Worm (Caenorhabditis elegans) whole organism, young adult: Measurements from ENCODE around the gene clec-197.

ENCODE experiments used
- B0019.2 ChIP-seq: fragments of 200-800 bp; sonication (Bioruptor generic); conservative IDR thresholded peaks from 2 replicates; pipeline ENCODE4 v1.3.6; 2022; ENCODE audit warnings: missing genetic modification reagents, missing genetic modification characterization, missing compliant biosample characterization
- B0261.1 ChIP-seq: sonication (generic microtip); optimal IDR thresholded peaks from 2 replicates; lab custom pipeline; 2016; ENCODE audit warnings: mild to moderate bottlenecking, missing genetic modification characterization, moderate library complexity, missing compliant biosample characterization
- C06A6.2 ChIP-seq: fragments of 200-800 bp; sonication (Bioruptor generic); conservative IDR thresholded peaks from 2 replicates; pipeline ENCODE4 v1.3.6; 2022; ENCODE audit warnings: missing genetic modification characterization, missing compliant biosample characterization
- F49E8.2 ChIP-seq: sonication (generic microtip); optimal IDR thresholded peaks from 3 replicates; lab custom pipeline; 2017; ENCODE audit warnings: missing genetic modification characterization, mild to moderate bottlenecking, missing compliant biosample characterization, antibody characterized with exemption, moderate library complexity; ENCODE audit not compliant: insufficient read depth
- F52B5.7 ChIP-seq: sonication (generic microtip); optimal IDR thresholded peaks from 2 replicates; lab custom pipeline; 2016; ENCODE audit warnings: mild to moderate bottlenecking, missing genetic modification characterization, missing compliant biosample characterization
- K11D2.4 ChIP-seq: fragments of 200-800 bp; sonication (Bioruptor generic); IDR thresholded peaks from 2 replicates; pipeline ENCODE4 v1.3.6; 2022; ENCODE audit warnings: missing genetic modification reagents, missing genetic modification characterization, missing compliant biosample characterization
- T07F8.4 ChIP-seq: sonication (generic microtip); optimal IDR thresholded peaks from 2 replicates; lab custom pipeline; 2016; ENCODE audit warnings: mild to moderate bottlenecking, missing genetic modification characterization, moderate library complexity, missing compliant biosample characterization
- T26A5.8 ChIP-seq: sonication (generic microtip); optimal IDR thresholded peaks from 2 replicates; lab custom pipeline; 2016; ENCODE audit warnings: missing genetic modification characterization, missing compliant biosample characterization
- Y53G8AR.9 ChIP-seq: fragments of 200-800 bp; sonication (Bioruptor generic); conservative IDR thresholded peaks from 2 replicates; pipeline ENCODE4 v1.3.6; 2022; ENCODE audit warnings: missing genetic modification reagents, missing genetic modification characterization, missing compliant biosample characterization
- Y56A3A.18 ChIP-seq: fragments of 200-800 bp; sonication (Bioruptor generic); IDR thresholded peaks from 2 replicates; pipeline ENCODE4 v1.3.6; 2022; ENCODE audit warnings: missing genetic modification reagents, missing genetic modification characterization, missing compliant biosample characterization
- Y67H2A.10 ChIP-seq: fragments of 200-800 bp; sonication (Bioruptor generic); conservative IDR thresholded peaks from 2 replicates; pipeline ENCODE4 v1.3.6; 2022; ENCODE audit warnings: missing genetic modification reagents, missing genetic modification characterization, missing compliant biosample characterization
- Y79H2A.3 ChIP-seq: fragments of 200-800 bp; sonication (Bioruptor generic); conservative IDR thresholded peaks from 2 replicates; pipeline ENCODE4 v1.3.6; 2022; ENCODE audit warnings: missing genetic modification reagents, missing genetic modification characterization, missing compliant biosample characterization
- aptf-3 ChIP-seq: fragments of 200-800 bp; sonication (Bioruptor generic); IDR thresholded peaks from 2 replicates; pipeline ENCODE4 v1.3.6; 2022; ENCODE audit warnings: missing genetic modification characterization, missing compliant biosample characterization
- attf-5 ChIP-seq: fragments of 200-800 bp; sonication (Bioruptor generic); optimal IDR thresholded peaks from 2 replicates; lab custom pipeline; 2018; ENCODE audit warnings: mild to moderate bottlenecking, missing genetic modification characterization, missing compliant biosample characterization
- cebp-1 ChIP-seq, 2 experiments: fragments of 200-800 bp in 1 of 2; sonication (Bioruptor generic) in 1 of 2; sonication (generic microtip) in 1 of 2; IDR thresholded peaks in 1 of 2; optimal IDR thresholded peaks in 1 of 2; 2 replicates each; pipeline versions ENCODE4 v1.3.6 to Lab custom; 2017 to 2022; ENCODE audit warnings: missing compliant biosample characterization in 2 of 2, missing genetic modification characterization in 2 of 2, mild to moderate bottlenecking in 1 of 2, missing genetic modification reagents in 1 of 2, moderate library complexity in 1 of 2
- cebp-2 ChIP-seq: fragments of 200-800 bp; sonication (Bioruptor generic); IDR thresholded peaks from 2 replicates; pipeline ENCODE4 v1.3.6; 2022; ENCODE audit warnings: missing genetic modification characterization, missing compliant biosample characterization
- ceh-91 ChIP-seq: fragments of 200-800 bp; sonication (Bioruptor generic); IDR thresholded peaks from 2 replicates; pipeline ENCODE4 v1.3.6; 2022; ENCODE audit warnings: missing genetic modification reagents, missing genetic modification characterization, missing compliant biosample characterization
- dpff-1 ChIP-seq: sonication (generic microtip); optimal IDR thresholded peaks from 2 replicates; lab custom pipeline; 2017; ENCODE audit warnings: mild to moderate bottlenecking, missing genetic modification characterization, missing compliant biosample characterization
- hmg-1.2 ChIP-seq: fragments of 200-800 bp; sonication (Bioruptor generic); IDR thresholded peaks from 2 replicates; pipeline ENCODE4 v1.3.6; 2022; ENCODE audit warnings: missing genetic modification reagents, missing genetic modification characterization, missing compliant biosample characterization
- hrde-1 ChIP-seq: sonication (generic microtip); optimal IDR thresholded peaks from 2 replicates; lab custom pipeline; 2016; ENCODE audit warnings: missing genetic modification characterization, mild to moderate bottlenecking, missing compliant biosample characterization, moderate library complexity, missing genotype, missing genetic modification reagents, borderline replicate concordance
- lsl-1 ChIP-seq: fragments of 200-800 bp; sonication (Bioruptor generic); optimal IDR thresholded peaks from 2 replicates; lab custom pipeline; 2018; ENCODE audit warnings: mild to moderate bottlenecking, missing genetic modification characterization, moderate library complexity, missing compliant biosample characterization
- madf-10 ChIP-seq: sonication (generic microtip); optimal IDR thresholded peaks from 2 replicates; lab custom pipeline; 2016; ENCODE audit warnings: mild to moderate bottlenecking, missing genetic modification characterization, missing compliant biosample characterization
- madf-3 ChIP-seq: fragments of 200-800 bp; sonication (Bioruptor generic); IDR thresholded peaks from 2 replicates; pipeline ENCODE4 v1.3.6; 2022; ENCODE audit warnings: missing genetic modification reagents, missing genetic modification characterization, missing compliant biosample characterization
- madf-8 ChIP-seq: fragments of 200-800 bp; sonication (Bioruptor generic); conservative IDR thresholded peaks from 2 replicates; pipeline ENCODE4 v1.3.6; 2022; ENCODE audit warnings: missing genetic modification reagents, missing genetic modification characterization, missing compliant biosample characterization
- nfya-1 ChIP-seq: sonication (generic microtip); optimal IDR thresholded peaks from 2 replicates; lab custom pipeline; 2017; ENCODE audit warnings: antibody characterized with exemption, missing compliant biosample characterization, missing genetic modification characterization, borderline replicate concordance; ENCODE audit not compliant: insufficient read depth
- nfya-2 ChIP-seq: fragments of 200-800 bp; sonication (Bioruptor generic); IDR thresholded peaks from 2 replicates; pipeline ENCODE4 v1.3.6; 2022; ENCODE audit warnings: missing genetic modification reagents, missing genetic modification characterization, missing compliant biosample characterization
- nfyb-1 ChIP-seq: fragments of 200-800 bp; sonication (Bioruptor generic); IDR thresholded peaks from 2 replicates; pipeline ENCODE4 v1.3.6; 2022; ENCODE audit warnings: missing genetic modification reagents, missing genetic modification characterization, missing compliant biosample characterization
- nhr-179 ChIP-seq: sonication (generic microtip); optimal IDR thresholded peaks from 2 replicates; lab custom pipeline; 2016; ENCODE audit warnings: mild to moderate bottlenecking, missing genetic modification characterization, missing compliant biosample characterization
- pbrm-1 ChIP-seq: fragments of 200-800 bp; sonication (Bioruptor generic); IDR thresholded peaks from 2 replicates; pipeline ENCODE4 v1.3.6; 2022; ENCODE audit warnings: missing genetic modification reagents, missing genetic modification characterization, missing compliant biosample characterization
- repo-1 ChIP-seq: sonication (generic microtip); optimal IDR thresholded peaks from 2 replicates; lab custom pipeline; 2017; ENCODE audit warnings: mild to moderate bottlenecking, missing genetic modification characterization, missing compliant biosample characterization
- sdz-38 ChIP-seq: sonication (generic microtip); optimal IDR thresholded peaks from 2 replicates; lab custom pipeline; 2016; ENCODE audit warnings: missing genotype, missing genetic modification characterization, missing compliant biosample characterization
- sea-2 ChIP-seq: fragments of 200-800 bp; sonication (Bioruptor generic); IDR thresholded peaks from 2 replicates; pipeline ENCODE4 v1.3.6; 2022; ENCODE audit warnings: missing genetic modification characterization, missing compliant biosample characterization
- snpc-1.3 ChIP-seq: sonication (generic microtip); optimal IDR thresholded peaks from 2 replicates; lab custom pipeline; 2017; ENCODE audit warnings: missing genetic modification characterization, mild to moderate bottlenecking, missing compliant biosample characterization, antibody characterized with exemption, moderate library complexity, missing genotype, missing genetic modification reagents; ENCODE audit not compliant: insufficient read depth
- somi-1 ChIP-seq: fragments of 200-800 bp; sonication (Bioruptor generic); optimal IDR thresholded peaks from 2 replicates; lab custom pipeline; 2018; ENCODE audit warnings: mild to moderate bottlenecking, missing genetic modification characterization, missing compliant biosample characterization
- tbx-9 ChIP-seq: sonication (generic microtip); optimal IDR thresholded peaks from 2 replicates; lab custom pipeline; 2016; ENCODE audit warnings: borderline replicate concordance, missing genetic modification characterization, inconsistent platforms, missing compliant biosample characterization
- unc-130 ChIP-seq: sonication (generic microtip); optimal IDR thresholded peaks from 2 replicates; lab custom pipeline; 2016; ENCODE audit warnings: missing genetic modification reagents, missing genetic modification characterization, missing compliant biosample characterization
- zfh-2 ChIP-seq: fragments of 200-800 bp; sonication (Bioruptor generic); conservative IDR thresholded peaks from 2 replicates; pipeline ENCODE4 v1.3.6; 2022; ENCODE audit warnings: missing genetic modification reagents, missing genetic modification characterization, missing compliant biosample characterization
- ztf-26 ChIP-seq: sonication (generic microtip); optimal IDR thresholded peaks from 2 replicates; lab custom pipeline; 2017; ENCODE audit warnings: missing genetic modification characterization, missing compliant biosample characterization
- ztf-6 ChIP-seq: fragments of 200-800 bp; sonication (Bioruptor generic); IDR thresholded peaks from 2 replicates; pipeline ENCODE4 v1.3.6; 2022; ENCODE audit warnings: missing genetic modification reagents, missing genetic modification characterization, missing compliant biosample characterization

Gene clec-197

DNA sequence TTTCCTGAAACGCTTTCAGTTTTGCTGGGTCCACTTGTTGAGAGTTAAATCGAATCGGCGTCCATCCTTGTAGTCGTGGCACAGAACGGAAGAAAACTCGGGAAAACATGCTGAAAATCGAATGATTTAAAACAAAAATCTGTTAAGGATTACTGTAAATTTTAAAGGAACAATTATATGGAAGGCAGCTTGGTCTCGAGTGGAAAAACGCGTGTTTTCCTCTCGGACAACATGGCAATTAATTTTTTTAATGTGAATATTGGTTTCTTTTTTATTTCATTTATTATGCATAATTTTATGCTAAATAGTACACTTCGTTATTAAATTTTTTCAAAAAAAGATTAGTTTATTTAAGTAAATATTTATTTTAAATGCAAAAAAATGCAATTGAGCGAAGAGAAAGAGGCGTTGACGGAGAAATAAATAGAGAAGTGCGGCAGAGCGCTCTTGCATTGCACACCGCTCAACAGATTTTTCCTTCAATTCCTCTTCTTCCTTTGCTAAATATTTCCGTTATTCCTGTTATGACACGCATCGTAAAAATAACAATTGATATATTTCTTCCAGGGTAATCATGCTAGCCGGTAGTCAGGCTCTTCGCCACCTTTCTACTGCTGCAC is 33.7 kb upstream of the clec-197 start, which contains the start of the genes C30H6.9 and dlat-2 (continued):
- TF ChIP-seq Y79H2A.3 (GFP tag; lab: Robert Waterston, UW): no peak
- TF ChIP-seq madf-10 (tag; lab: Kevin White, UChicago): no peak
- TF ChIP-seq K11D2.4 (GFP tag; lab: Robert Waterston, UW): no peak
- TF ChIP-seq nfya-1 (tag; lab: Kevin White, UChicago): no peak
- TF ChIP-seq nhr-179 (tag; lab: Kevin White, UChicago): no peak
- no peak for TF ChIP-seq repo-1
- no peak for TF ChIP-seq F52B5.7 (tag; lab: Kevin White, UChicago)
- no peak for TF ChIP-seq hmg-1.2 (GFP tag; lab: Robert Waterston, UW)
- TF ChIP-seq nfyb-1: no peak
- no peak for TF ChIP-seq Y67H2A.10 (GFP tag; lab: Robert Waterston, UW)
- no peak for TF ChIP-seq madf-8 (GFP tag; lab: Robert Waterston, UW)
- no peak for TF ChIP-seq somi-1
- TF ChIP-seq unc-130: no peak
- no peak for TF ChIP-seq cebp-1 (GFP tag; IDR thresholded peaks at IDR 0.05; lab: Robert Waterston, UW)
- no peak for TF ChIP-seq cebp-1 (tag; optimal IDR thresholded peaks at IDR 0.05; lab: Kevin White, UChicago)
- TF ChIP-seq pbrm-1: no peak
- TF ChIP-seq aptf-3 (GFP tag; lab: Robert Waterston, UW): no peak
- no peak for TF ChIP-seq zfh-2 (GFP tag; lab: Robert Waterston, UW)
- TF ChIP-seq B0261.1 (tag; lab: Kevin White, UChicago): no peak
- no peak for TF ChIP-seq ztf-6 (GFP tag; lab: Robert Waterston, UW)

- no peak for TF ChIP-seq nfya-2 (GFP tag; lab: Robert Waterston, UW)
- TF ChIP-seq ztf-6 (GFP tag; lab: Robert Waterston, UW): no peak
- TF ChIP-seq sea-2 (GFP tag; lab: Robert Waterston, UW): no peak
- no peak for TF ChIP-seq ztf-26 (tag; lab: Kevin White, UChicago)
- TF ChIP-seq hmg-1.2 (GFP tag; lab: Robert Waterston, UW): no peak
- no peak for TF ChIP-seq madf-8 (GFP tag; lab: Robert Waterston, UW)
- TF ChIP-seq cebp-2 (GFP tag; lab: Robert Waterston, UW): no peak
- TF ChIP-seq C06A6.2 (GFP tag; lab: Robert Waterston, UW): no peak
- TF ChIP-seq F49E8.2: no peak
- no peak for TF ChIP-seq Y53G8AR.9 (GFP tag; lab: Robert Waterston, UW)
- no peak for TF ChIP-seq dpff-1 (tag; lab: Kevin White, UChicago)
These were observed 29.6 kb upstream of the clec-197 start, which contains the start of gene haf-1 for ce11 chrIV:17376127-17376526. Gene haf-1, plus strand, starts transcription at chrIV:17376427.

DNA sequence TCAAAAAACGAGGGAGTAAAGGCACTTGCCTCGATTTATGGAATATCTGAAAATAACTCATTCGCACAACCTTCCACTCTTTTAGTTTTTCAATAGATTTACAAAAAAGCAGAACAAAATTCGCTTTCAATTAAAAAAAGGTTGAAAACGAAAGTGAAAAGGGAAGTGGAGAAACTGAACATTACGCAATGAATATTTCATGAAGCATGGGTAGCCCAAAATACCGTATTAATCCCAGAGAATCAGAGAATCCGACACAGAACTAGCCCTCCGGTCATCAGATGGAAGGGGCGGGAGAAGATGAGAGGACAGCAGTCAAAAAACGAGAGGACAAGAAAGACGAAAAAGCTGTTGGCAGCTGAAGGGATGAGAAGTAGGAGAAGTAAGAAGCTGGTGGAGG is 25.0 kb upstream of the clec-197 start, which contains the start of gene C30H6.5:
Gene C30H6.5, plus strand, starts transcription at position 301 of the 400 bp plus-strand sequence.
- TF ChIP-seq lsl-1 (GFP tag; lab: Kevin White, UChicago): no peak
- no peak for TF ChIP-seq tbx-9 (tag; lab: Kevin White, UChicago)
- no peak for TF ChIP-seq ceh-91 (GFP tag; lab: Robert Waterston, UW)
- no peak for TF ChIP-seq F49E8.2
- TF ChIP-seq attf-5 (GFP tag; lab: Kevin White, UChicago): no peak
- no peak for TF ChIP-seq madf-3 (GFP tag; lab: Robert Waterston, UW)
- no peak for TF ChIP-seq snpc-1.3 (tag; lab: Kevin White, UChicago)
- no peak for TF ChIP-seq T07F8.4 (tag; lab: Kevin White, UChicago)
- TF ChIP-seq Y56A3A.18 (GFP tag; lab: Robert Waterston, UW): no peak
- TF ChIP-seq K11D2.4 (GFP tag; lab: Robert Waterston, UW): no peak
- TF ChIP-seq sdz-38 (tag; lab: Kevin White, UChicago): no peak
- TF ChIP-seq B0261.1 (tag; lab: Kevin White, UChicago): no peak
- TF ChIP-seq B0019.2 (GFP tag; lab: Robert Waterston, UW): no peak
- TF ChIP-seq T26A5.8 (tag; lab: Kevin White, UChicago): no peak
- TF ChIP-seq hrde-1 (tag; lab: Kevin White, UChicago): no peak
